Fruit fly (Drosophila melanogaster) Kc167 (cell line): ENCODE data around the gene CG31441.

Experiments used
- h ChIP-seq: fragments of >200 bp; optimal IDR thresholded peaks from 3 replicates; lab custom pipeline; 2018; ENCODE audit warnings: missing external identifiers
- psq ChIP-seq: fragments of >200 bp; optimal IDR thresholded peaks from 2 replicates; lab custom pipeline; 2017; ENCODE audit warnings: missing external identifiers
- ttk ChIP-seq: sonication (Bioruptor generic); optimal IDR thresholded peaks from 2 replicates; lab custom pipeline; 2017; ENCODE audit warnings: missing external identifiers

DNA sequence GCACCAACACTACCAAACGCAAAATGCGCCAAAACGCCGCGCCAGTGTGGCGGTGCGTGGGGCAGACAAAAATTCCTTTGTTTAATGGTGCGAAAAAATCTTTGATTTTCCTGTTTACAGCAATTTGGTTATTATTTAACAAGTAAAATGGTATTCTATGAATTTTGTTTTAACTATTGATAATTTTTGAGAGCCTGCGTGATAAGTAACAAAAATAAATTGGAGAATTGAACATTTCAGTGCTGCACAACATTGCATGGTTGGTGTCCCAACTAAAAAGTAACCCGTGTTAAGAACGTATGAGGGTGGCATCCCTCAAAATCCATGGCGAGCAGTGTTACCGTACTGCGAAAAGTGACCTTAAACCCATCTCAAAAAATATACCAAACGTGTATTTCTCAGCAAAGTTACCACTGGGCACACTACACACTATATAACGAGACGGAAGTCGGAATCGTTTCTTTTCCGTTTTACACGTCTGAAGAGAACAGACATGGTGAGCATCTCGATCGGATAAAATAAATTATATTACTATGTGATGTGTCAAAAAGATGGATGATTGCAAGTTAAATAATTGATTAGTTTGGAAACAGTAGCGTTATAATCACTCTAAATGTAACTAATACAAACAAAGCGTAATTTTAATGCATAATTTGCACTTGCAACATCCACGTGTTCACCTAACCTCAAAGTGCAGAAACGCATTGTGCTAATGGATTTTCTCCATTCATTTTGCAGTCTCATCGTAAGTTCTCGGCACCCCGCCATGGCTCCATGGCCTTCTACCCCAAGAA, 14.5 kb upstream of the CG31441 start, which contains the start of the genes CG6693 and RpL3:
- TF ChIP-seq ttk, result no peak
- TF ChIP-seq h (lab: Kevin White, UChicago), result no peak
- TF ChIP-seq psq (lab: Kevin White, UChicago), result no peak
